Fruit fly (Drosophila melanogaster): ENCODE data around the gene ATPsynE.

Gene ATPsynE

dm6 chr3R:14361741-14362232, 35.0 kb downstream of the ATPsynE start, which contains the start of gene Dnaaf5 (continued):
- peak; percentile 11 for TF ChIP-seq PHDP (tag; optimal IDR thresholded peaks at IDR 0.05)
- no peak for TF ChIP-seq Rx (GFP tag; IDR thresholded peaks at IDR 0.05)
- no peak for TF ChIP-seq Lhr (GFP tag; optimal IDR thresholded peaks at IDR 0.05)
- TF ChIP-seq CG17359 (tag; optimal IDR thresholded peaks at IDR 0.05): no peak
- TF ChIP-seq CG4730 (GFP tag; IDR thresholded peaks at IDR 0.05): no peak
- no peak for TF ChIP-seq hkb (optimal IDR thresholded peaks at IDR 0.05)
- no peak for TF ChIP-seq hkb (GFP tag; IDR thresholded peaks at IDR 0.05)
- TF ChIP-seq eyg (GFP tag; optimal IDR thresholded peaks at IDR 0.05): peak; percentile 27
- no peak for TF ChIP-seq CG10565 (GFP tag; optimal IDR thresholded peaks at IDR 0.05)
- TF ChIP-seq Oaz (GFP tag; IDR thresholded peaks at IDR 0.05): no peak
- TF ChIP-seq CG4360 (GFP tag; IDR thresholded peaks at IDR 0.05): no peak
- no peak for TF ChIP-seq CG13123 (GFP tag; optimal IDR thresholded peaks at IDR 0.05)
- no peak for TF ChIP-seq ems (GFP tag; optimal IDR thresholded peaks at IDR 0.05)
- no peak for TF ChIP-seq gsb-n (tag; optimal IDR thresholded peaks at IDR 0.05)
- no peak for TF ChIP-seq al (GFP tag; IDR thresholded peaks at IDR 0.05)
- no peak for TF ChIP-seq CG9727 (GFP tag; optimal IDR thresholded peaks at IDR 0.05)
- TF ChIP-seq CG12299 (tag; optimal IDR thresholded peaks at IDR 0.05): peak; percentile 8
- TF ChIP-seq tll (GFP tag; optimal IDR thresholded peaks at IDR 0.05): no peak
- TF ChIP-seq Nf-YC (tag; optimal IDR thresholded peaks at IDR 0.05): no peak
- no peak for TF ChIP-seq Dip3 (GFP tag; optimal IDR thresholded peaks at IDR 0.05)
- no peak for TF ChIP-seq CG12219 (GFP tag; optimal IDR thresholded peaks at IDR 0.05)
- no peak for TF ChIP-seq lilli (GFP tag; optimal IDR thresholded peaks at IDR 0.05)
- no peak for TF ChIP-seq nerfin-1 (tag; optimal IDR thresholded peaks at IDR 0.05)
- no peak for TF ChIP-seq Myb (GFP tag; optimal IDR thresholded peaks at IDR 0.05)
- no peak for TF ChIP-seq Mrtf (GFP tag; IDR thresholded peaks at IDR 0.05)
- no peak for TF ChIP-seq Opbp (GFP tag; IDR thresholded peaks at IDR 0.05; ENCODE audit: partially characterized antibody)
- TF ChIP-seq CG12769 (tag; optimal IDR thresholded peaks at IDR 0.05): peak; percentile 83
- TF ChIP-seq Hr78 (GFP tag; optimal IDR thresholded peaks at IDR 0.05): peak in 1 of 2 experiments; percentile 42
- TF ChIP-seq CG13424 (tag; optimal IDR thresholded peaks at IDR 0.05): no peak
- TF ChIP-seq repo (GFP tag; optimal IDR thresholded peaks at IDR 0.05): no peak
- no peak for TF ChIP-seq tio (GFP tag; optimal IDR thresholded peaks at IDR 0.05)
- peak; percentile 22 for TF ChIP-seq CG15514 (GFP tag; optimal IDR thresholded peaks at IDR 0.05)
- peak; percentile 21 for TF ChIP-seq CG3281 (GFP tag; optimal IDR thresholded peaks at IDR 0.05)
- peak; percentile 32 for TF ChIP-seq Deaf1 (tag; optimal IDR thresholded peaks at IDR 0.05)
- peak; percentile 7 for TF ChIP-seq Ets97D (GFP tag; optimal IDR thresholded peaks at IDR 0.05)
- TF ChIP-seq pnt (GFP tag; optimal IDR thresholded peaks at IDR 0.05): no peak
- TF ChIP-seq CG4424 (GFP tag; optimal IDR thresholded peaks at IDR 0.05): no peak
- peak; percentile 20; the same call in 1 of the 2 replicates for TF ChIP-seq CG32532 (GFP tag; IDR thresholded peaks at IDR 0.05)
- no peak for TF ChIP-seq CG4282 (GFP tag; optimal IDR thresholded peaks at IDR 0.05)
- TF ChIP-seq yki (optimal IDR thresholded peaks at IDR 0.05): no peak
- peak; percentile 9 for TF ChIP-seq grau (tag; optimal IDR thresholded peaks at IDR 0.05)
- no peak for TF ChIP-seq ase (GFP tag; IDR thresholded peaks at IDR 0.05)
- TF ChIP-seq B-H2 (GFP tag; optimal IDR thresholded peaks at IDR 0.05): peak; percentile 21
- TF ChIP-seq Atf3 (GFP tag; optimal IDR thresholded peaks at IDR 0.05): no peak
- TF ChIP-seq CG6175 (GFP tag; IDR thresholded peaks at IDR 0.05): peak; percentile 48; the same call in 1 of the 3 replicates
- no peak for TF ChIP-seq slou (GFP tag; optimal IDR thresholded peaks at IDR 0.05)
- TF ChIP-seq rib (GFP tag; IDR thresholded peaks at IDR 0.05): no peak
- TF ChIP-seq ci (GFP tag; IDR thresholded peaks at IDR 0.05): peak; percentile 62; the same call in 2 of the 3 replicates
- no peak for TF ChIP-seq phol (tag; optimal IDR thresholded peaks at IDR 0.05)
- peak; percentile 42 for TF ChIP-seq CG5180 (GFP tag; optimal IDR thresholded peaks at IDR 0.05)
- no peak for TF ChIP-seq cas (GFP tag; IDR thresholded peaks at IDR 0.05)
- TF ChIP-seq seq (GFP tag; IDR thresholded peaks at IDR 0.05): no peak
